Worm (Caenorhabditis elegans) whole organism, L4 larva: ENCODE data around the gene str-12.

Source experiments
- F49E8.2 ChIP-seq: sonication (generic microtip); optimal IDR thresholded peaks from 2 replicates; lab custom pipeline; 2016; ENCODE audit warnings: missing compliant biosample characterization, mild to moderate bottlenecking, missing genetic modification characterization, borderline replicate concordance
- ama-1 ChIP-seq: fragments of 150-350 bp; optimal IDR thresholded peaks from 2 replicates; lab custom pipeline; 2014; ENCODE audit warnings: inconsistent platforms, mixed read lengths
- ctbp-1 ChIP-seq: fragments of 200-800 bp; sonication (Bioruptor generic); IDR thresholded peaks from 2 replicates; pipeline ENCODE4 v1.3.6; 2022; ENCODE audit warnings: missing genetic modification reagents, missing genetic modification characterization, missing compliant biosample characterization
- daf-19 ChIP-seq: fragments of 200-800 bp; sonication (Bioruptor generic); conservative IDR thresholded peaks from 2 replicates; pipeline ENCODE4 v1.3.6; 2022; ENCODE audit warnings: missing genetic modification characterization, missing compliant biosample characterization
- egl-27 ChIP-seq: sonication (generic microtip); optimal IDR thresholded peaks from 3 replicates; lab custom pipeline; 2017; ENCODE audit warnings: missing biosample characterization, missing genetic modification reagents, missing genetic modification characterization
- gei-8 ChIP-seq: fragments of 200-800 bp; sonication (Bioruptor generic); optimal IDR thresholded peaks from 2 replicates; lab custom pipeline; 2018; ENCODE audit warnings: mild to moderate bottlenecking, missing genetic modification characterization, missing compliant biosample characterization
- jun-1 ChIP-seq: fragments of 150-350 bp; optimal IDR thresholded peaks from 2 replicates; lab custom pipeline; 2014; ENCODE audit warnings: missing biosample characterization, missing genetic modification reagents, missing genetic modification characterization
- lim-7 ChIP-seq: fragments of 200-800 bp; sonication (Bioruptor generic); IDR thresholded peaks from 2 replicates; pipeline ENCODE4 v1.3.6; 2022; ENCODE audit warnings: missing genetic modification characterization, missing compliant biosample characterization
- lin-29 ChIP-seq: fragments of 200-800 bp; sonication (Bioruptor generic); IDR thresholded peaks from 2 replicates; pipeline ENCODE4 v1.3.6; 2022; ENCODE audit warnings: missing genetic modification reagents, missing genetic modification characterization, missing compliant biosample characterization
- nhr-237 ChIP-seq: sonication (generic microtip); optimal IDR thresholded peaks from 2 replicates; lab custom pipeline; 2017; ENCODE audit warnings: missing biosample characterization, missing genetic modification characterization
- nhr-48 ChIP-seq: sonication (generic microtip); optimal IDR thresholded peaks from 2 replicates; lab custom pipeline; 2016; ENCODE audit warnings: mild to moderate bottlenecking, missing genetic modification characterization, missing compliant biosample characterization
- nhr-6 ChIP-seq: fragments of 150-350 bp; optimal IDR thresholded peaks from 2 replicates; lab custom pipeline; 2014; ENCODE audit warnings: missing biosample characterization, missing genetic modification characterization
- pqm-1 ChIP-seq: sonication (generic microtip); optimal IDR thresholded peaks from 2 replicates; lab custom pipeline; 2017; ENCODE audit warnings: missing biosample characterization, missing genetic modification characterization

- TF ChIP-seq lin-29 (GFP tag; lab: Robert Waterston, UW) (no peak), egl-27 (no peak), ctbp-1 (no peak), nhr-237 (no peak), gei-8 (GFP tag; lab: Kevin White, UChicago) (no peak), lim-7 (GFP tag; lab: Robert Waterston, UW) (no peak), nhr-48 (tag; lab: Kevin White, UChicago) (no peak), F49E8.2 (tag; lab: Kevin White, UChicago) (no peak), pqm-1 (tag; lab: Kevin White, UChicago) (no peak), nhr-6 (tag; lab: Kevin White, UChicago) (no peak), jun-1 (no peak), ama-1 (lab: Kevin White, UChicago) (no peak), daf-19 (GFP tag; lab: Robert Waterston, UW) (no peak)
These were observed 18.9 kb downstream of the str-12 start, which contains the start of gene str-248 for ce11 chrV:15629543-15629942.
